Fruit fly (Drosophila melanogaster): ENCODE results near the gene Eh.

Gene Eh

dm6 chr3R:17418459-17418858 is 30.2 kb downstream of the Eh start, which contains the start of gene CG42834:
TSS of gene CG42834 (plus strand) at chr3R:17418759.
- no peak for TF ChIP-seq Met (GFP tag; optimal IDR thresholded peaks at IDR 0.05)
- no peak for TF ChIP-seq CG34406 (GFP tag; optimal IDR thresholded peaks at IDR 0.05)
- TF ChIP-seq Eip93F (GFP tag; optimal IDR thresholded peaks at IDR 0.05), result no peak

- TF ChIP-seq Hr38 (GFP tag; optimal IDR thresholded peaks at IDR 0.05) (no peak), CG3032 (tag; optimal IDR thresholded peaks at IDR 0.05) (no peak)
Observed at dm6 chr3R:17417167-17417566, 31.5 kb downstream of the Eh start, which contains the start of gene CG33333. TSS of gene CG33333 (plus strand) at chr3R:17417467.

- no peak for TF ChIP-seq CG6276 (GFP tag; optimal IDR thresholded peaks at IDR 0.05)
- peak; percentile 18 for TF ChIP-seq svp (GFP tag)
- TF ChIP-seq Eip78C (GFP tag), result no peak
- TF ChIP-seq eg (GFP tag; IDR thresholded peaks at IDR 0.05), result no peak
Observed at dm6 chr3R:17415439-17415838, 33.2 kb downstream of the Eh start, which contains the start of gene CG5866. TSS of gene CG5866 (plus strand) at chr3R:17415739.

dm6 chr3R:17413601-17414000 is 35.1 kb downstream of the Eh start, which contains the start of gene CG42822:
TSS of gene CG42822 (plus strand) at chr3R:17413901.
- peak; percentile 6 for TF ChIP-seq svp (GFP tag)
- no peak for TF ChIP-seq Sox14 (GFP tag; optimal IDR thresholded peaks at IDR 0.05)

dm6 chr3R:17412458-17413127 is 36.1 kb downstream of the Eh start, which contains the start of gene CG42821:
TSS of gene CG42821 (plus strand) at chr3R:17413077.
- TF ChIP-seq fkh (GFP tag; optimal IDR thresholded peaks at IDR 0.05), result no peak
- TF ChIP-seq CG9139 (GFP tag; optimal IDR thresholded peaks at IDR 0.05), result no peak
- no peak for TF ChIP-seq CG32006 (GFP tag; optimal IDR thresholded peaks at IDR 0.05)
- no peak for TF ChIP-seq CG11294 (GFP tag; IDR thresholded peaks at IDR 0.05)
- TF ChIP-seq CG1621 (tag; optimal IDR thresholded peaks at IDR 0.05), result no peak
- TF ChIP-seq CG7368 (GFP tag; optimal IDR thresholded peaks at IDR 0.05), result no peak
- no peak for TF ChIP-seq CG4318 (GFP tag; optimal IDR thresholded peaks at IDR 0.05)
- no peak for TF ChIP-seq Hr39 (GFP tag; optimal IDR thresholded peaks at IDR 0.05)
- TF ChIP-seq Blimp-1 (GFP tag; optimal IDR thresholded peaks at IDR 0.05), result no peak
- TF ChIP-seq dac (GFP tag; optimal IDR thresholded peaks at IDR 0.05), result no peak

- no peak for TF ChIP-seq vri (GFP tag; optimal IDR thresholded peaks at IDR 0.05)
- no peak for TF ChIP-seq CG11762 (GFP tag; optimal IDR thresholded peaks at IDR 0.05; ENCODE audit: insufficient read depth)
- no peak for TF ChIP-seq CG4318 (GFP tag; optimal IDR thresholded peaks at IDR 0.05)
Observed at dm6 chr3R:17410808-17411207, 37.9 kb downstream of the Eh start, which contains the start of gene CG5863. TSS of gene CG5863 (plus strand) at chr3R:17411108.

- TF ChIP-seq CG8632 (GFP tag; optimal IDR thresholded peaks at IDR 0.05) (no peak), CG3032 (tag; optimal IDR thresholded peaks at IDR 0.05) (no peak), CG10631 (GFP tag; optimal IDR thresholded peaks at IDR 0.05) (no peak), Hr38 (GFP tag; optimal IDR thresholded peaks at IDR 0.05) (no peak), CG11294 (GFP tag; IDR thresholded peaks at IDR 0.05) (no peak), Lpt (GFP tag; optimal IDR thresholded peaks at IDR 0.05) (no peak), CG7368 (GFP tag; optimal IDR thresholded peaks at IDR 0.05) (no peak), CG3919 (GFP tag; optimal IDR thresholded peaks at IDR 0.05) (no peak)
Observed at dm6 chr3R:17409319-17409718, 39.3 kb downstream of the Eh start, which contains the start of gene CG5860. TSS of gene CG5860 (plus strand) at chr3R:17409619.

- TF ChIP-seq CG6808 (GFP tag; optimal IDR thresholded peaks at IDR 0.05), result no peak
- TF ChIP-seq CG8632 (GFP tag; optimal IDR thresholded peaks at IDR 0.05), result no peak
- no peak for TF ChIP-seq CG10669 (GFP tag; optimal IDR thresholded peaks at IDR 0.05)
- no peak for TF ChIP-seq Hr39 (GFP tag; optimal IDR thresholded peaks at IDR 0.05)
- no peak for TF ChIP-seq Lpt (GFP tag; optimal IDR thresholded peaks at IDR 0.05)
- no peak for TF ChIP-seq svp (GFP tag)
- TF ChIP-seq dsx (GFP tag; optimal IDR thresholded peaks at IDR 0.05; ENCODE audit: poor library complexity, severe bottlenecking), result no peak
- TF ChIP-seq CG3919 (GFP tag; optimal IDR thresholded peaks at IDR 0.05), result no peak
- no peak for TF ChIP-seq acj6 (GFP tag; optimal IDR thresholded peaks at IDR 0.05)
- no peak for TF ChIP-seq CG31627 (GFP tag; optimal IDR thresholded peaks at IDR 0.05)
- TF ChIP-seq Sox102F (GFP tag; optimal IDR thresholded peaks at IDR 0.05), result no peak
- no peak for TF ChIP-seq fd85E (GFP tag; optimal IDR thresholded peaks at IDR 0.05)
- TF ChIP-seq Eip93F (GFP tag; optimal IDR thresholded peaks at IDR 0.05), result no peak
- TF ChIP-seq CG6276 (GFP tag; optimal IDR thresholded peaks at IDR 0.05), result no peak
- TF ChIP-seq net (GFP tag; optimal IDR thresholded peaks at IDR 0.05), result no peak
Observed at dm6 chr3R:17407576-17407975, 41.1 kb downstream of the Eh start, which contains the start of gene CG17283. TSS of gene CG17283 (plus strand) at chr3R:17407876.

Measured in whole organism, prepupa.